Worm (Caenorhabditis elegans) whole organism, L4 larva: ENCODE results near the gene R03E9.2.

Experiments
- mes-2 ChIP-seq: sonication (generic microtip); optimal IDR thresholded peaks from 2 replicates; lab custom pipeline; 2016; ENCODE audit warnings: missing genotype, mild to moderate bottlenecking, missing genetic modification characterization, missing compliant biosample characterization; ENCODE audit not compliant: poor library complexity, severe bottlenecking
- nhr-11 ChIP-seq: fragments of 150-350 bp; optimal IDR thresholded peaks from 2 replicates; lab custom pipeline; 2014; ENCODE audit warnings: missing biosample characterization, missing genetic modification characterization

DNA sequence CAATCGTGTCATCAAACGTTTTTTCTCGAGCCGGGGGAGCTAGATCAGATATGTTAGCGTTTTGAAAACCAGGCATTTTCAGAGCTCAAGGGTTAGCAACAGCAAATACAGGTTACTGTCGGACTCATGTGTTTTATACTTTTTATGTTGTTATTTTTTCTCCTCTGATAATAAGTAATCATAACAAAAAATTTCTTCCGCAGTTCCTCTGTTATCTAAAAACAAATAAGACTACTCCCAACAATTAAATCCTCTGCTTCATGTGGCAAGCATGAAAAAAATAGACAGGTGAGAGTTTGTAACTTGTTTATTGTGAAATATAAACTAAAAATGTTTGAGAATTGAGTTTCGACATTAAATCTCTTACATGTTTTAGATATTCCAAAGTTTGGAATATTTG lies 14.5 kb downstream of the R03E9.2 start, which contains the start of gene smf-2:
- TF ChIP-seq nhr-11 (no peak), mes-2 (no peak)
